Fruit fly (Drosophila melanogaster): ENCODE data around the gene CG17721.

CG17721 gene

dm6 chr3R:11221437-11222230 is 13.3 kb upstream of the CG17721 start, which contains the start of the genes CG6693 and RpL3 (continued):
- TF ChIP-seq ftz-f1 (GFP tag; optimal IDR thresholded peaks at IDR 0.05) (no peak), ttk (GFP tag; IDR thresholded peaks at IDR 0.05) (peak; percentile 55), rib (GFP tag; IDR thresholded peaks at IDR 0.05) (peak; percentile 71), sr (GFP tag; IDR thresholded peaks at IDR 0.05) (peak; percentile 67; the same call in 2 of the 3 replicates), CG1832 (GFP tag; optimal IDR thresholded peaks at IDR 0.05) (no peak), Vsx1 (GFP tag; optimal IDR thresholded peaks at IDR 0.05) (peak; percentile 77), sqz (GFP tag; optimal IDR thresholded peaks at IDR 0.05) (peak; percentile 87), fru (optimal IDR thresholded peaks at IDR 0.05) (no peak), Dref (GFP tag; IDR thresholded peaks at IDR 0.05) (peak; percentile 44), ac (GFP tag; optimal IDR thresholded peaks at IDR 0.05) (peak; percentile 66), CG17802 (tag; optimal IDR thresholded peaks at IDR 0.05) (peak; percentile 23), Tbp (GFP tag; optimal IDR thresholded peaks at IDR 0.05) (peak; percentile 83), Sox102F (GFP tag; optimal IDR thresholded peaks at IDR 0.05) (no peak), CG5953 (GFP tag; IDR thresholded peaks at IDR 0.05) (peak; percentile 76), pros (GFP tag; optimal IDR thresholded peaks at IDR 0.05) (peak; percentile 53), hth (optimal IDR thresholded peaks at IDR 0.05) (no peak), Nf-YB (GFP tag; optimal IDR thresholded peaks at IDR 0.05) (peak; percentile 56), crp (GFP tag; optimal IDR thresholded peaks at IDR 0.05) (peak in 1 of 2 experiments; percentile 34), abd-A (tag; optimal IDR thresholded peaks at IDR 0.05) (no peak), tio (GFP tag; optimal IDR thresholded peaks at IDR 0.05) (no peak), CG16815 (GFP tag; optimal IDR thresholded peaks at IDR 0.05) (no peak), trem (tag; optimal IDR thresholded peaks at IDR 0.05) (peak; percentile 94), CG12236 (GFP tag; optimal IDR thresholded peaks at IDR 0.05) (peak; percentile 57), CG13424 (tag; optimal IDR thresholded peaks at IDR 0.05) (peak; percentile 49), al (GFP tag; IDR thresholded peaks at IDR 0.05) (peak; percentile 29; the same call in 1 of the 2 replicates), danr (GFP tag; IDR thresholded peaks at IDR 0.05) (no peak), insv (GFP tag; optimal IDR thresholded peaks at IDR 0.05) (peak in 1 of 2 experiments; percentile 67), Fer3 (tag; optimal IDR thresholded peaks at IDR 0.05) (peak; percentile 88), pzg (GFP tag; optimal IDR thresholded peaks at IDR 0.05) (peak; percentile 99), jing (GFP tag; optimal IDR thresholded peaks at IDR 0.05) (no peak), jigr1 (GFP tag; IDR thresholded peaks at IDR 0.05) (no peak), kah (GFP tag; optimal IDR thresholded peaks at IDR 0.05) (peak; percentile 86), ro (GFP tag; IDR thresholded peaks at IDR 0.05) (no peak), bigmax (GFP tag; optimal IDR thresholded peaks at IDR 0.05) (peak; percentile 99), MESR4 (GFP tag; optimal IDR thresholded peaks at IDR 0.05) (peak; percentile 98), CG16863 (GFP tag; optimal IDR thresholded peaks at IDR 0.05) (peak; percentile 58), Gug (GFP tag; IDR thresholded peaks at IDR 0.05) (peak; percentile 20; the same call in 1 of the 4 replicates), CG6683 (GFP tag; optimal IDR thresholded peaks at IDR 0.05) (peak; percentile 65), CG10209 (GFP tag; optimal IDR thresholded peaks at IDR 0.05) (peak; percentile 69), CG13123 (GFP tag; optimal IDR thresholded peaks at IDR 0.05) (peak; percentile 49), inv (GFP tag; IDR thresholded peaks at IDR 0.05; ENCODE audit: partially characterized antibody) (peak; percentile 24; the same call in 1 of the 2 replicates), CG7786 (GFP tag; optimal IDR thresholded peaks at IDR 0.05) (peak; percentile 24), stc (GFP tag; IDR thresholded peaks at IDR 0.05) (peak; percentile 82), CG9876 (GFP tag; optimal IDR thresholded peaks at IDR 0.05) (peak; percentile 71), CG8359 (GFP tag; optimal IDR thresholded peaks at IDR 0.05; ENCODE audit: borderline replicate concordance) (peak; percentile 46), E2f2 (GFP tag; IDR thresholded peaks at IDR 0.05) (peak; percentile 82), row (GFP tag; IDR thresholded peaks at IDR 0.05) (peak; percentile 36), crc (GFP tag; optimal IDR thresholded peaks at IDR 0.05) (no peak), CG8924 (tag; optimal IDR thresholded peaks at IDR 0.05) (peak; percentile 86)
